Fruit fly (Drosophila melanogaster): ENCODE data around the gene CG3061.

Gene CG3061

DNA sequence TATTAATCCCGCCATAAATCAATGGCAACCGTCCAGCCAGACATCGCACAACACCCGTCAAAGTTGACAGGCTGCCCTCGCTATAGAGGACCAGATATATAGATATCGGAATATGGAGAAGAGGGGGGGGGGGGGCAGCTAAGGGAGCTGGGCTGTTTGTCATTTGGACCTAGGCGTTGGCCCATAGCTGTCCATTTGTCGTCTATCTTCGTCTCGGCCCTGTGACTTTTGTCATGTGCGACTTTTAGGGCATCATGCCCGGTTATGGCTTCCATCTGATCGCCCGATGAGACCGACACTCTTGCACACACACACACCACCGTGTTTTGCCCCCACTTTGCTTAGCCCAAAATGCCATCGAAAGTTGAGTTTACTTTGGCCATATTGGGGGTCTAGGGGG lies 34.4 kb upstream of the CG3061 start (continued):
- TF ChIP-seq disco-r (GFP tag; optimal IDR thresholded peaks at IDR 0.05) (no peak), CG18619 (GFP tag; optimal IDR thresholded peaks at IDR 0.05) (no peak), HmgD (GFP tag; optimal IDR thresholded peaks at IDR 0.05) (no peak), slou (GFP tag; optimal IDR thresholded peaks at IDR 0.05) (no peak), Adf1 (GFP tag; IDR thresholded peaks at IDR 0.05) (no peak), CG13296 (GFP tag; optimal IDR thresholded peaks at IDR 0.05) (no peak), H15 (GFP tag; IDR thresholded peaks at IDR 0.05) (no peak), mld (GFP tag; IDR thresholded peaks at IDR 0.05; ENCODE audit: partially characterized antibody) (no peak), fd102C (GFP tag; optimal IDR thresholded peaks at IDR 0.05) (no peak), peb (GFP tag; IDR thresholded peaks at IDR 0.05) (no peak), bsh (GFP tag; optimal IDR thresholded peaks at IDR 0.05) (no peak), Dfd (GFP tag; optimal IDR thresholded peaks at IDR 0.05) (no peak), Oaz (GFP tag; IDR thresholded peaks at IDR 0.05) (no peak), CG17829 (tag; optimal IDR thresholded peaks at IDR 0.05) (no peak), dan (GFP tag; IDR thresholded peaks at IDR 0.05) (no peak), cas (GFP tag; IDR thresholded peaks at IDR 0.05) (no peak), HLH3B (GFP tag; IDR thresholded peaks at IDR 0.05) (peak; percentile 35; the same call in 1 of the 2 replicates), CG17612 (GFP tag; IDR thresholded peaks at IDR 0.05) (no peak), CG11560 (tag; IDR thresholded peaks at IDR 0.05) (no peak), CG17328 (GFP tag; IDR thresholded peaks at IDR 0.05) (no peak), Six4 (GFP tag; optimal IDR thresholded peaks at IDR 0.05) (no peak), Med (GFP tag) (peak; percentile 52), so (GFP tag; IDR thresholded peaks at IDR 0.05) (no peak), CG13424 (tag; optimal IDR thresholded peaks at IDR 0.05) (no peak), CG8478 (optimal IDR thresholded peaks at IDR 0.05) (no peak), Vsx1 (GFP tag; optimal IDR thresholded peaks at IDR 0.05) (no peak), MBD-R2 (GFP tag; IDR thresholded peaks at IDR 0.05) (0 out of 2 replicates have a peak, but pooled peaks have one; percentile 25), CG3847 (GFP tag; IDR thresholded peaks at IDR 0.05) (no peak), row (GFP tag; IDR thresholded peaks at IDR 0.05) (peak; percentile 60), cad (GFP tag; optimal IDR thresholded peaks at IDR 0.05) (no peak), Rx (GFP tag; IDR thresholded peaks at IDR 0.05) (no peak), sr (GFP tag; IDR thresholded peaks at IDR 0.05) (0 out of 3 replicates have a peak, but pooled peaks have one; percentile 21), NfI (GFP tag; optimal IDR thresholded peaks at IDR 0.05) (no peak), CG10462 (GFP tag; optimal IDR thresholded peaks at IDR 0.05) (no peak), amos (GFP tag; IDR thresholded peaks at IDR 0.05; ENCODE audit: partially characterized antibody) (no peak), CG12104 (GFP tag; optimal IDR thresholded peaks at IDR 0.05) (no peak), danr (GFP tag; IDR thresholded peaks at IDR 0.05) (no peak), CG4404 (GFP tag; IDR thresholded peaks at IDR 0.05) (no peak), stc (GFP tag; IDR thresholded peaks at IDR 0.05) (no peak), bowl (GFP tag; IDR thresholded peaks at IDR 0.05) (no peak), Ada2b (GFP tag; IDR thresholded peaks at IDR 0.05) (no peak), chinmo (GFP tag; IDR thresholded peaks at IDR 0.05; ENCODE audit: partially characterized antibody) (0 out of 4 replicates have a peak, but pooled peaks have one; percentile 52), Rfx (GFP tag; IDR thresholded peaks at IDR 0.05) (0 out of 2 replicates have a peak, but pooled peaks have one; percentile 27), sob (GFP tag; IDR thresholded peaks at IDR 0.05) (no peak), CG31365 (tag; optimal IDR thresholded peaks at IDR 0.05) (no peak), CG15073 (GFP tag; optimal IDR thresholded peaks at IDR 0.05) (no peak), CG14710 (tag; optimal IDR thresholded peaks at IDR 0.05) (no peak), zf30C (GFP tag; optimal IDR thresholded peaks at IDR 0.05) (no peak), CG6654 (GFP tag; optimal IDR thresholded peaks at IDR 0.05) (no peak), Max (GFP tag; optimal IDR thresholded peaks at IDR 0.05) (no peak), Mrtf (GFP tag; IDR thresholded peaks at IDR 0.05) (0 out of 3 replicates have a peak, but pooled peaks have one; percentile 31), Opbp (GFP tag; IDR thresholded peaks at IDR 0.05; ENCODE audit: partially characterized antibody) (no peak), CG16813 (GFP tag; IDR thresholded peaks at IDR 0.05; ENCODE audit: partially characterized antibody) (no peak)
